Fruit fly (Drosophila melanogaster): Measurements from ENCODE around the gene Tmem43.
A peak's percentile ranks its signal among the peaks of the same experiment; 100 is the strongest.

The Tmem43 gene

DNA sequence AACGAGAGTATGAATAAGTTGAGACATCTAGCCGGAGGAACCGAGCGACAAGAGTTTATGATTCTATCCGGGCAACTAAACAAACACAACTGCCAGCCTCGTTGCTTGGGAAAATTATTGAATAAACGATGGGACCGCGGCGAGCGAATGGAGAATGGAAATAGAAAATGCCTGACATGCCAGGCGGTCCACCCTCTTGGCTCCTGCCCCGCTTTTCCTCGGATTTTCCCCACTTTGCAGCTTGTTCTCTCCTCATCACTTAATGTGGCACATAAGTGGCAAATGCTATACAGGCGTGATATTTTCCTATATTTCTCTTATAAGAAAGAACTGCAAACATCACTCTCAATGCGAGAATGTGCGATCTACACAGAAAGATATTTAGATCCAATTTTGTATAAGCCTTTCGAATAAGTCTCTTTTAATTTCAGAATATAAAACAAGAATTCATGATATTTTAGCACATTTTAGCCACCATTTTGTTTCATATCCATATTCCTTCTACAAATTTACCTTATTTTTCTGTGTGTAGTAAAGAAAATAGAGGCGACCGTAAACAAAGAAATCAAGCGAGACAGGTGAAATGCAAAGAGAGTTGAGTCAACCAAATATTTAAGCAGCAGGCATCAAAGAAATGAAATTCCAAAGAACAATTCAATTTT, 11.3 kb downstream of the Tmem43 start (continued):
- peak; percentile 75; the same call in 2 of the 3 replicates for TF ChIP-seq CG3726 (GFP tag; IDR thresholded peaks at IDR 0.05)
- peak; percentile 71 for TF ChIP-seq CG10543 (GFP tag; optimal IDR thresholded peaks at IDR 0.05)
- TF ChIP-seq Xbp1 (GFP tag; optimal IDR thresholded peaks at IDR 0.05): peak; percentile 86
- peak; percentile 94 for TF ChIP-seq nmo (GFP tag; optimal IDR thresholded peaks at IDR 0.05)
- peak; percentile 81 for TF ChIP-seq ewg (GFP tag; optimal IDR thresholded peaks at IDR 0.05)
- TF ChIP-seq Doc2 (GFP tag; IDR thresholded peaks at IDR 0.05): no peak
- no peak for TF ChIP-seq HLH4C (GFP tag; IDR thresholded peaks at IDR 0.05; ENCODE audit: partially characterized antibody)
- peak; percentile 80 for TF ChIP-seq sob (GFP tag; IDR thresholded peaks at IDR 0.05)
- peak; percentile 79 for TF ChIP-seq crc (GFP tag; optimal IDR thresholded peaks at IDR 0.05)
- no peak for TF ChIP-seq gfzf (GFP tag; optimal IDR thresholded peaks at IDR 0.05)
- no peak for TF ChIP-seq Neu2 (GFP tag; optimal IDR thresholded peaks at IDR 0.05; ENCODE audit: borderline replicate concordance)
- TF ChIP-seq CG9609 (GFP tag; optimal IDR thresholded peaks at IDR 0.05): peak; percentile 69
- peak in 1 of 2 experiments; percentile 54 for TF ChIP-seq Hr51 (GFP tag; optimal IDR thresholded peaks at IDR 0.05)
- no peak for TF ChIP-seq D (optimal IDR thresholded peaks at IDR 0.05)
- TF ChIP-seq D (GFP tag; optimal IDR thresholded peaks at IDR 0.05): peak; percentile 91
- TF ChIP-seq mirr (GFP tag; optimal IDR thresholded peaks at IDR 0.05): no peak
- peak; percentile 90 for TF ChIP-seq fd96Cb (tag; optimal IDR thresholded peaks at IDR 0.05)
- TF ChIP-seq Atf3 (GFP tag; optimal IDR thresholded peaks at IDR 0.05): peak; percentile 81
- TF ChIP-seq CG1529 (GFP tag; optimal IDR thresholded peaks at IDR 0.05): peak; percentile 85
- TF ChIP-seq tll (GFP tag; optimal IDR thresholded peaks at IDR 0.05): no peak
- TF ChIP-seq chif (GFP tag; optimal IDR thresholded peaks at IDR 0.05): peak; percentile 87 to 89
- peak; percentile 49 for TF ChIP-seq CG7745 (tag; optimal IDR thresholded peaks at IDR 0.05)
- no peak for TF ChIP-seq yki (optimal IDR thresholded peaks at IDR 0.05)
- TF ChIP-seq C15 (GFP tag; IDR thresholded peaks at IDR 0.05): peak; percentile 55; the same call in 1 of the 3 replicates
- TF ChIP-seq bbx (GFP tag; IDR thresholded peaks at IDR 0.05; ENCODE audit: partially characterized antibody): no peak
- peak; percentile 73 for TF ChIP-seq Dad (GFP tag; optimal IDR thresholded peaks at IDR 0.05)
- TF ChIP-seq jing (GFP tag; optimal IDR thresholded peaks at IDR 0.05): peak; percentile 58
- TF ChIP-seq ttk (GFP tag; IDR thresholded peaks at IDR 0.05): peak; percentile 88
- TF ChIP-seq CTCF (GFP tag; optimal IDR thresholded peaks at IDR 0.05): peak; percentile 53
- TF ChIP-seq CG13296 (GFP tag; optimal IDR thresholded peaks at IDR 0.05): peak; percentile 58
- TF ChIP-seq CG7839 (tag; optimal IDR thresholded peaks at IDR 0.05): peak; percentile 91
- TF ChIP-seq HLH3B (GFP tag; IDR thresholded peaks at IDR 0.05): peak; percentile 82
- peak; percentile 60; the same call in 1 of the 3 replicates for TF ChIP-seq CG2889 (GFP tag; IDR thresholded peaks at IDR 0.05)
- TF ChIP-seq CG17912 (GFP tag; optimal IDR thresholded peaks at IDR 0.05): peak; percentile 44
- peak; percentile 64 for TF ChIP-seq onecut (GFP tag; IDR thresholded peaks at IDR 0.05)
- TF ChIP-seq dati (GFP tag; IDR thresholded peaks at IDR 0.05): peak; percentile 73; the same call in 1 of the 2 replicates
- TF ChIP-seq Ets65A (GFP tag): peak; percentile 12
- TF ChIP-seq Dll (GFP tag; IDR thresholded peaks at IDR 0.05; ENCODE audit: partially characterized antibody): no peak
- peak; percentile 64 for TF ChIP-seq pb (GFP tag; optimal IDR thresholded peaks at IDR 0.05)
- peak; percentile 75 for TF ChIP-seq Fer1 (GFP tag; optimal IDR thresholded peaks at IDR 0.05)
- TF ChIP-seq CG4617 (GFP tag; optimal IDR thresholded peaks at IDR 0.05; ENCODE audit: borderline replicate concordance): peak; percentile 50
- TF ChIP-seq Bteb2 (GFP tag; optimal IDR thresholded peaks at IDR 0.05): peak; percentile 81
- TF ChIP-seq CG17359 (tag; optimal IDR thresholded peaks at IDR 0.05): peak; percentile 93
- peak; percentile 70 for TF ChIP-seq Antp (GFP tag; optimal IDR thresholded peaks at IDR 0.05)
- peak; percentile 70 for TF ChIP-seq CG4730 (GFP tag; IDR thresholded peaks at IDR 0.05)
- peak; percentile 92 for TF ChIP-seq CG12391 (tag; optimal IDR thresholded peaks at IDR 0.05)
- TF ChIP-seq CG17328 (GFP tag; IDR thresholded peaks at IDR 0.05): peak; percentile 87
- TF ChIP-seq CG2712 (tag; optimal IDR thresholded peaks at IDR 0.05): peak; percentile 94
- peak; percentile 89 for TF ChIP-seq otp (GFP tag; IDR thresholded peaks at IDR 0.05)
- TF ChIP-seq D19B (GFP tag; optimal IDR thresholded peaks at IDR 0.05): peak; percentile 56
